Worm (Caenorhabditis elegans): ENCODE results near the gene zhit-3.

ce11 chrV:10225610-10226009 lies 13.7 kb upstream of the zhit-3 start, which contains the start of gene daf-36:
- TF ChIP-seq ama-1 (optimal IDR thresholded peaks at IDR 0.05) (no peak), flt-1 (GFP tag; IDR thresholded peaks at IDR 0.05) (no peak)
